Fruit fly (Drosophila melanogaster) whole organism, prepupa: ENCODE measurements around the gene Trf4.

Experiments
- Blimp-1 ChIP-seq: fragments of 200-800 bp; sonication (Bioruptor generic); optimal IDR thresholded peaks from 3 replicates; lab custom pipeline; 2017; ENCODE audit warnings: missing biosample characterization, missing genetic modification characterization, mild to moderate bottlenecking, moderate library complexity, missing genetic modification reagents
- CG11294 ChIP-seq: fragments of 200-800 bp; sonication (Bioruptor generic); IDR thresholded peaks from 2 replicates; pipeline ENCODE4 v1.3.6; 2022; ENCODE audit warnings: missing biosample characterization, missing genetic modification characterization
- CG11762 ChIP-seq: fragments of 200-800 bp; sonication (Bioruptor generic); optimal IDR thresholded peaks from 3 replicates; lab custom pipeline; 2016; ENCODE audit warnings: missing biosample characterization, missing genetic modification characterization; ENCODE audit not compliant: insufficient read depth
- CG15336 ChIP-seq: fragments of 200-800 bp; sonication (Bioruptor generic); IDR thresholded peaks from 2 replicates; pipeline ENCODE4 v1.3.6; 2022; ENCODE audit warnings: missing biosample characterization, missing genetic modification characterization
- CG31627 ChIP-seq: fragments of 200-800 bp; sonication (Bioruptor generic); optimal IDR thresholded peaks from 3 replicates; lab custom pipeline; 2016; ENCODE audit warnings: missing biosample characterization, missing genetic modification characterization
- CG32006 ChIP-seq: fragments of 200-800 bp; sonication (Bioruptor generic); optimal IDR thresholded peaks from 3 replicates; lab custom pipeline; 2017; ENCODE audit warnings: missing biosample characterization, mild to moderate bottlenecking, missing genetic modification characterization
- CG34406 ChIP-seq: fragments of 200-800 bp; sonication (Bioruptor generic); optimal IDR thresholded peaks from 3 replicates; lab custom pipeline; 2016; ENCODE audit warnings: missing biosample characterization, missing genetic modification characterization
- CG4318 ChIP-seq: fragments of 200-800 bp; sonication (Bioruptor generic); optimal IDR thresholded peaks from 3 replicates; lab custom pipeline; 2017; ENCODE audit warnings: missing biosample characterization, mild to moderate bottlenecking, missing genetic modification characterization
- CG6163 ChIP-seq: fragments of 200-800 bp; sonication (Bioruptor generic); IDR thresholded peaks from 3 replicates; pipeline ENCODE4 v1.3.6; 2022; ENCODE audit warnings: missing biosample characterization, missing genetic modification characterization
- CG8119 ChIP-seq: fragments of 200-800 bp; sonication (Bioruptor generic); IDR thresholded peaks from 3 replicates; pipeline ENCODE4 v1.3.6; 2022; ENCODE audit warnings: missing biosample characterization, missing genetic modification characterization
- CG9139 ChIP-seq: fragments of 200-800 bp; sonication (Bioruptor generic); optimal IDR thresholded peaks from 3 replicates; lab custom pipeline; 2017; ENCODE audit warnings: missing biosample characterization, mild to moderate bottlenecking, missing genetic modification characterization
- Eip78C ChIP-seq: fragments of 200-800 bp; sonication (Bioruptor generic); peaks from one replicate; lab custom pipeline; 2016; ENCODE audit warnings: missing biosample characterization, missing genetic modification characterization
- Ets21C ChIP-seq: fragments of 200-800 bp; sonication (Bioruptor generic); optimal IDR thresholded peaks from 3 replicates; lab custom pipeline; 2016; ENCODE audit warnings: missing biosample characterization, missing genetic modification characterization
- Ets96B ChIP-seq: fragments of 200-800 bp; optimal IDR thresholded peaks from 2 replicates; lab custom pipeline; 2019; ENCODE audit warnings: missing biosample characterization, mild to moderate bottlenecking, missing genetic modification characterization, moderate library complexity
- Gug ChIP-seq: fragments of 200-800 bp; sonication (Bioruptor generic); IDR thresholded peaks from 2 replicates; pipeline ENCODE4 v1.3.6; 2022; ENCODE audit warnings: missing biosample characterization, missing genetic modification characterization
- Hr38 ChIP-seq: sonication (Bioruptor generic); optimal IDR thresholded peaks from 2 replicates; lab custom pipeline; 2016; ENCODE audit warnings: missing biosample characterization, missing genetic modification characterization
- Hr39 ChIP-seq: fragments of 200-800 bp; sonication (Bioruptor generic); optimal IDR thresholded peaks from 2 replicates; lab custom pipeline; 2016; ENCODE audit warnings: missing biosample characterization, missing genetic modification characterization
- OdsH ChIP-seq: fragments of 200-800 bp; sonication (Bioruptor generic); optimal IDR thresholded peaks from 3 replicates; lab custom pipeline; 2016; ENCODE audit warnings: missing biosample characterization, missing genetic modification characterization
- Smox ChIP-seq: fragments of 200-800 bp; sonication (Bioruptor generic); optimal IDR thresholded peaks from 3 replicates; lab custom pipeline; 2016; ENCODE audit warnings: missing biosample characterization, missing genetic modification characterization
- Sox14 ChIP-seq: fragments of 200-800 bp; sonication (Bioruptor generic); optimal IDR thresholded peaks from 3 replicates; lab custom pipeline; 2016; ENCODE audit warnings: missing biosample characterization, missing genetic modification characterization
- acj6 ChIP-seq: fragments of 200-800 bp; sonication (Bioruptor generic); optimal IDR thresholded peaks from 3 replicates; lab custom pipeline; 2016; ENCODE audit warnings: missing biosample characterization, missing genetic modification characterization
- cyc ChIP-seq: fragments of 200-800 bp; sonication (Bioruptor generic); optimal IDR thresholded peaks from 3 replicates; lab custom pipeline; 2016; ENCODE audit warnings: missing biosample characterization, missing genetic modification characterization
- dac ChIP-seq: fragments of 200-800 bp; sonication (Bioruptor generic); optimal IDR thresholded peaks from 2 replicates; lab custom pipeline; 2017; ENCODE audit warnings: missing biosample characterization, mild to moderate bottlenecking, missing genetic modification characterization
- dsx ChIP-seq: fragments of 200-800 bp; optimal IDR thresholded peaks from 3 replicates; lab custom pipeline; 2019; ENCODE audit warnings: missing biosample characterization, mild to moderate bottlenecking, missing genetic modification characterization, moderate library complexity; ENCODE audit not compliant: poor library complexity, severe bottlenecking
- esn ChIP-seq: fragments of 200-800 bp; sonication (Bioruptor generic); optimal IDR thresholded peaks from 2 replicates; lab custom pipeline; 2016; ENCODE audit warnings: missing biosample characterization, mild to moderate bottlenecking, missing genetic modification characterization, moderate library complexity
- fd59A ChIP-seq: fragments of 200-800 bp; sonication (Bioruptor generic); optimal IDR thresholded peaks from 2 replicates; lab custom pipeline; 2017; ENCODE audit warnings: missing biosample characterization, mild to moderate bottlenecking, missing genetic modification characterization, missing genetic modification reagents
- fkh ChIP-seq: fragments of 200-800 bp; sonication (Bioruptor generic); optimal IDR thresholded peaks from 3 replicates; lab custom pipeline; 2017; ENCODE audit warnings: missing biosample characterization, mild to moderate bottlenecking, missing genetic modification characterization, moderate library complexity
- lz ChIP-seq: fragments of 200-800 bp; sonication (Bioruptor generic); optimal IDR thresholded peaks from 3 replicates; lab custom pipeline; 2016; ENCODE audit warnings: missing biosample characterization, missing genetic modification characterization
- pdm3 ChIP-seq: fragments of 200-800 bp; sonication (Bioruptor generic); optimal IDR thresholded peaks from 3 replicates; lab custom pipeline; 2016; ENCODE audit warnings: missing biosample characterization, missing genetic modification characterization
- spab ChIP-seq: fragments of 200-800 bp; sonication (Bioruptor generic); optimal IDR thresholded peaks from 2 replicates; lab custom pipeline; 2017; ENCODE audit warnings: missing biosample characterization, mild to moderate bottlenecking, missing genetic modification characterization, missing genetic modification reagents
- svp ChIP-seq: fragments of 200-800 bp; sonication (Bioruptor generic); peaks from one replicate; lab custom pipeline; 2016; ENCODE audit warnings: missing biosample characterization, missing genetic modification characterization

The Trf4 gene

dm6 chr2L:2655094-2655493 is 9.8 kb upstream of the Trf4 start, which contains the start of gene Prosbeta4R2:
Prosbeta4R2 (plus strand) TSS chr2L:2655394.
- TF ChIP-seq Hr39 (GFP tag; lab: Kevin White, UChicago) (no peak), CG31627 (no peak), Smox (no peak), Sox14 (no peak), fkh (GFP tag; lab: Kevin White, UChicago) (no peak), Eip78C (GFP tag; lab: Kevin White, UChicago) (no peak), pdm3 (no peak), CG34406 (GFP tag; lab: Kevin White, UChicago) (no peak), fd59A (GFP tag; lab: Kevin White, UChicago) (no peak), dsx (GFP tag; lab: Kevin White, UChicago) (no peak), OdsH (GFP tag; lab: Kevin White, UChicago) (no peak), CG8119 (no peak), esn (GFP tag; lab: Kevin White, UChicago) (no peak), acj6 (GFP tag; lab: Kevin White, UChicago) (no peak), lz (GFP tag; lab: Kevin White, UChicago) (no peak), CG11294 (GFP tag; lab: Robert Waterston, UW) (no peak)
- TF ChIP-seq, all 60 proteins: peak for 0

- TF ChIP-seq acj6 (GFP tag; lab: Kevin White, UChicago) = no peak
Measured at dm6 chr2L:2669523-2669922, 4.7 kb downstream of the Trf4 start, which contains the start of gene Gr23a. Gr23a (plus strand) TSS chr2L:2669823.

dm6 chr2L:2677553-2677952 is 12.7 kb downstream of the Trf4 start, which contains the start of gene Tmtc1:
Tmtc1 (plus strand) TSS chr2L:2677734.
- TF ChIP-seq CG9139 (GFP tag; lab: Kevin White, UChicago) (no peak), CG6163 (0 out of 3 replicates have a peak, but pooled peaks have one; percentile 37)

dm6 chr2L:2696337-2696736 is 31.5 kb downstream of the Trf4 start, which contains the start of gene Trf5:
Trf5 (minus strand) TSS chr2L:2696437.
- no peak for TF ChIP-seq CG32006 (GFP tag; lab: Kevin White, UChicago)
- no peak for TF ChIP-seq CG4318 (GFP tag; lab: Kevin White, UChicago)
- TF ChIP-seq Eip78C (GFP tag; lab: Kevin White, UChicago) = no peak
- no peak for TF ChIP-seq CG11294 (GFP tag; lab: Robert Waterston, UW)
- TF ChIP-seq CG11762 (GFP tag; lab: Kevin White, UChicago) = no peak
- no peak for TF ChIP-seq Ets96B (tag; lab: Kevin White, UChicago)
- TF ChIP-seq CG15336 = no peak
- TF ChIP-seq spab (GFP tag; lab: Kevin White, UChicago) = no peak
- no peak for TF ChIP-seq pdm3
- no peak for TF ChIP-seq CG34406 (GFP tag; lab: Kevin White, UChicago)
- TF ChIP-seq svp (GFP tag; lab: Kevin White, UChicago) = no peak
- TF ChIP-seq Hr39 (GFP tag; lab: Kevin White, UChicago) = no peak
- TF ChIP-seq fkh (GFP tag; lab: Kevin White, UChicago) = no peak
- TF ChIP-seq Hr38 (GFP tag; lab: Kevin White, UChicago) = no peak
- no peak for TF ChIP-seq dac (GFP tag; lab: Kevin White, UChicago)
- TF ChIP-seq Ets21C (GFP tag; lab: Kevin White, UChicago) = no peak
- no peak for TF ChIP-seq Gug (GFP tag; lab: Robert Waterston, UW)
- TF ChIP-seq CG6163 = no peak
- TF ChIP-seq Blimp-1 = no peak
- no peak for TF ChIP-seq cyc (GFP tag; lab: Kevin White, UChicago)
